Worm (Caenorhabditis elegans) whole organism, early embryonic: ENCODE results near the gene Y66A7A.7.

Experiments
- B0310.2 ChIP-seq: sonication (generic microtip); optimal IDR thresholded peaks from 2 replicates; lab custom pipeline; 2016; ENCODE audit warnings: mild to moderate bottlenecking, missing genetic modification characterization, missing compliant biosample characterization
- aly-1 ChIP-seq: sonication (generic microtip); optimal IDR thresholded peaks from 2 replicates; lab custom pipeline; 2016; ENCODE audit warnings: missing genetic modification characterization, missing compliant biosample characterization
- ama-1 ChIP-seq: fragments of 150-350 bp; optimal IDR thresholded peaks from 2 replicates; lab custom pipeline; 2014
- ceh-13 ChIP-seq: fragments of 200-800 bp; sonication (Bioruptor generic); optimal IDR thresholded peaks from 2 replicates; lab custom pipeline; 2018; ENCODE audit warnings: mild to moderate bottlenecking, missing genetic modification characterization, missing compliant biosample characterization
- flt-1 ChIP-seq: fragments of 200-800 bp; sonication (Bioruptor generic); IDR thresholded peaks from 2 replicates; pipeline ENCODE4 v1.3.6; 2022; ENCODE audit warnings: missing genetic modification characterization, missing compliant biosample characterization
- hmg-4 ChIP-seq: fragments of 200-800 bp; sonication (Bioruptor generic); optimal IDR thresholded peaks from 2 replicates; lab custom pipeline; 2018; ENCODE audit warnings: mild to moderate bottlenecking, missing genetic modification characterization, missing compliant biosample characterization
- hnd-1 ChIP-seq: sonication (generic microtip); optimal IDR thresholded peaks from 2 replicates; lab custom pipeline; 2016; ENCODE audit warnings: missing genetic modification characterization, missing compliant biosample characterization
- pes-1 ChIP-seq: fragments of 200-800 bp; sonication (Bioruptor generic); IDR thresholded peaks from 2 replicates; pipeline ENCODE4 v1.3.6; 2022; ENCODE audit warnings: missing genetic modification reagents, missing genetic modification characterization, missing compliant biosample characterization
- scrt-1 ChIP-seq: fragments of 200-800 bp; sonication (Bioruptor generic); IDR thresholded peaks from 2 replicates; pipeline ENCODE4 v1.3.6; 2022; ENCODE audit warnings: missing genetic modification characterization, missing compliant biosample characterization
- tbx-11 ChIP-seq: fragments of 200-800 bp; sonication (Bioruptor generic); IDR thresholded peaks from 2 replicates; pipeline ENCODE4 v1.3.6; 2022; ENCODE audit warnings: missing genetic modification characterization, missing compliant biosample characterization
- tbx-37 ChIP-seq: fragments of 200-800 bp; sonication (Bioruptor generic); conservative IDR thresholded peaks from 2 replicates; pipeline ENCODE4 v1.3.6; 2022; ENCODE audit warnings: missing genetic modification reagents, missing genetic modification characterization, missing compliant biosample characterization

- TF ChIP-seq ceh-13 (GFP tag; lab: Kevin White, UChicago) (no peak), scrt-1 (GFP tag; lab: Robert Waterston, UW) (no peak), ama-1 (lab: Kevin White, UChicago) (no peak), pes-1 (GFP tag; lab: Robert Waterston, UW) (no peak), tbx-11 (GFP tag; lab: Robert Waterston, UW) (no peak), aly-1 (no peak), tbx-37 (GFP tag; lab: Robert Waterston, UW) (no peak), hnd-1 (no peak), hmg-4 (no peak), B0310.2 (tag; lab: Kevin White, UChicago) (no peak), flt-1 (GFP tag; lab: Robert Waterston, UW) (no peak)
Measured at ce11 chrIII:11641347-11641746, 12.1 kb upstream of the Y66A7A.7 start.
